Worm (Caenorhabditis elegans): ENCODE measurements around the gene bpl-1.
A peak's percentile ranks its signal among the peaks of the same experiment; 100 is the strongest.

ce11 chrII:6269805-6270414 is 4.1 kb upstream of the bpl-1 start, which contains the start of gene F13H8.2:
- peak; percentile 44 for TF ChIP-seq snpc-4 (tag; optimal IDR thresholded peaks at IDR 0.05)
- no peak for TF ChIP-seq nhr-76 (tag; optimal IDR thresholded peaks at IDR 0.05)
- peak in 1 of 2 experiments; percentile 75 for TF ChIP-seq mdl-1 (tag; optimal IDR thresholded peaks at IDR 0.05)
- no peak for TF ChIP-seq nhr-12 (tag; optimal IDR thresholded peaks at IDR 0.05)
- TF ChIP-seq mep-1 (tag; optimal IDR thresholded peaks at IDR 0.05), result peak; percentile 80
- no peak for TF ChIP-seq alr-1 (tag; optimal IDR thresholded peaks at IDR 0.05; ENCODE audit: borderline replicate concordance)
- TF ChIP-seq fkh-10 (GFP tag; optimal IDR thresholded peaks at IDR 0.05), result peak; percentile 20
- peak; percentile 63 for TF ChIP-seq aly-2 (tag; optimal IDR thresholded peaks at IDR 0.05)
- peak in 1 of 2 experiments; percentile 59 for TF ChIP-seq ztf-11 (tag; optimal IDR thresholded peaks at IDR 0.05)
- TF ChIP-seq lin-14 (GFP tag; optimal IDR thresholded peaks at IDR 0.05), result peak; percentile 75
- no peak for TF ChIP-seq ces-1 (GFP tag; optimal IDR thresholded peaks at IDR 0.05)
- TF ChIP-seq lir-3 (tag; optimal IDR thresholded peaks at IDR 0.05; ENCODE audit: poor library complexity), result peak; percentile 72

Data from whole organism, L1 larva.